Fruit fly (Drosophila melanogaster): ENCODE results near the gene CTCF.

Gene CTCF

dm6 chr3L:7347984-7348631 is 8.4 kb downstream of the CTCF start, which contains the start of the genes Srp19 and qm (continued):
- TF ChIP-seq CG8319 (GFP tag; optimal IDR thresholded peaks at IDR 0.05) (no peak), CG11762 (GFP tag; optimal IDR thresholded peaks at IDR 0.05; ENCODE audit: insufficient read depth) (no peak), CG1621 (tag; optimal IDR thresholded peaks at IDR 0.05) (peak; percentile 35), CG32006 (GFP tag; optimal IDR thresholded peaks at IDR 0.05) (peak; percentile 15), topi (GFP tag; optimal IDR thresholded peaks at IDR 0.05) (peak; percentile 38), Eip78C (GFP tag) (peak; percentile 52), dac (GFP tag; optimal IDR thresholded peaks at IDR 0.05) (no peak), CG6854 (GFP tag; optimal IDR thresholded peaks at IDR 0.05) (peak; percentile 65)

- TF ChIP-seq vri (GFP tag; optimal IDR thresholded peaks at IDR 0.05) (no peak), Hr4 (GFP tag; optimal IDR thresholded peaks at IDR 0.05) (no peak)
These were observed 9.6 kb downstream of the CTCF start, which contains the start of gene CG14834 for dm6 chr3L:7346951-7347350. Gene CG14834 (minus strand): TSS chr3L:7347123.

dm6 chr3L:7344965-7345427 is 11.5 kb downstream of the CTCF start, which contains the start of gene Cln7:
Gene Cln7 (minus strand): TSS chr3L:7345183.
- TF ChIP-seq Met (GFP tag; optimal IDR thresholded peaks at IDR 0.05), result no peak
- peak; percentile 26 for TF ChIP-seq CG6276 (GFP tag; optimal IDR thresholded peaks at IDR 0.05)
- TF ChIP-seq OdsH (GFP tag; optimal IDR thresholded peaks at IDR 0.05), result no peak
- no peak for TF ChIP-seq Sox102F (GFP tag; optimal IDR thresholded peaks at IDR 0.05)
- TF ChIP-seq CG3919 (GFP tag; optimal IDR thresholded peaks at IDR 0.05), result peak; percentile 47
- peak; percentile 26 for TF ChIP-seq CG1621 (tag; optimal IDR thresholded peaks at IDR 0.05)
- no peak for TF ChIP-seq dac (GFP tag; optimal IDR thresholded peaks at IDR 0.05)
- peak; percentile 2 for TF ChIP-seq Blimp-1 (GFP tag; optimal IDR thresholded peaks at IDR 0.05)
- TF ChIP-seq Sox15 (GFP tag; optimal IDR thresholded peaks at IDR 0.05), result no peak
- TF ChIP-seq CG4318 (GFP tag; optimal IDR thresholded peaks at IDR 0.05), result no peak
- TF ChIP-seq dsx (GFP tag; optimal IDR thresholded peaks at IDR 0.05; ENCODE audit: poor library complexity, severe bottlenecking), result peak; percentile 69
- no peak for TF ChIP-seq cyc (GFP tag; optimal IDR thresholded peaks at IDR 0.05)
- TF ChIP-seq Smox (GFP tag; optimal IDR thresholded peaks at IDR 0.05), result no peak
- peak; percentile 62 for TF ChIP-seq net (GFP tag; optimal IDR thresholded peaks at IDR 0.05)
- TF ChIP-seq CG6163 (GFP tag; IDR thresholded peaks at IDR 0.05), result peak; percentile 90
- TF ChIP-seq CG11294 (GFP tag; IDR thresholded peaks at IDR 0.05), result no peak; the same call in 1 of the 2 replicates
- TF ChIP-seq Eip78C (GFP tag), result peak; percentile 83
- no peak for TF ChIP-seq CG8319 (GFP tag; optimal IDR thresholded peaks at IDR 0.05)
- TF ChIP-seq CG6808 (GFP tag; optimal IDR thresholded peaks at IDR 0.05), result peak; percentile 40
- peak; percentile 71 for TF ChIP-seq esn (GFP tag; optimal IDR thresholded peaks at IDR 0.05)
- no peak for TF ChIP-seq svp (GFP tag)
- TF ChIP-seq CG6854 (GFP tag; optimal IDR thresholded peaks at IDR 0.05), result peak; percentile 85
- TF ChIP-seq spab (GFP tag; optimal IDR thresholded peaks at IDR 0.05), result peak; percentile 5
- peak; percentile 25 for TF ChIP-seq CG6792 (GFP tag; optimal IDR thresholded peaks at IDR 0.05)
- no peak for TF ChIP-seq achi (GFP tag; optimal IDR thresholded peaks at IDR 0.05)
- TF ChIP-seq CG15336 (GFP tag; IDR thresholded peaks at IDR 0.05), result peak; percentile 63
- no peak; the same call in 1 of the 3 replicates for TF ChIP-seq CG8119 (GFP tag; IDR thresholded peaks at IDR 0.05)
- TF ChIP-seq lz (GFP tag; optimal IDR thresholded peaks at IDR 0.05), result no peak
- TF ChIP-seq CG32006 (GFP tag; optimal IDR thresholded peaks at IDR 0.05), result no peak
- TF ChIP-seq CG11762 (GFP tag; optimal IDR thresholded peaks at IDR 0.05; ENCODE audit: insufficient read depth), result no peak
- no peak for TF ChIP-seq fd59A (GFP tag; optimal IDR thresholded peaks at IDR 0.05)
- TF ChIP-seq Hr4 (GFP tag; optimal IDR thresholded peaks at IDR 0.05), result no peak
- TF ChIP-seq pdm3 (GFP tag; optimal IDR thresholded peaks at IDR 0.05), result no peak
- TF ChIP-seq salr (GFP tag; optimal IDR thresholded peaks at IDR 0.05), result no peak
- no peak for TF ChIP-seq Ets21C (GFP tag; optimal IDR thresholded peaks at IDR 0.05)
- TF ChIP-seq topi (GFP tag; optimal IDR thresholded peaks at IDR 0.05), result peak; percentile 56
- TF ChIP-seq CG31627 (GFP tag; optimal IDR thresholded peaks at IDR 0.05), result no peak
- peak; percentile 78 for TF ChIP-seq Eip93F (GFP tag; optimal IDR thresholded peaks at IDR 0.05)
- TF ChIP-seq CG16779 (tag; optimal IDR thresholded peaks at IDR 0.05), result peak; percentile 69
- no peak for TF ChIP-seq Gug (GFP tag; IDR thresholded peaks at IDR 0.05)
- no peak for TF ChIP-seq CG10631 (GFP tag; optimal IDR thresholded peaks at IDR 0.05)
- peak; percentile 54 for TF ChIP-seq CG34406 (GFP tag; optimal IDR thresholded peaks at IDR 0.05)
- TF ChIP-seq CG7368 (GFP tag; optimal IDR thresholded peaks at IDR 0.05), result peak; percentile 30
- TF ChIP-seq Eip75B (GFP tag; optimal IDR thresholded peaks at IDR 0.05), result peak; percentile 65
